Fruit fly (Drosophila melanogaster) whole organism, adult: ENCODE measurements around the gene His2Av.
A peak's percentile ranks its signal among the peaks of the same experiment; 100 is the strongest.

ENCODE experiments used
- CG11617 ChIP-seq: fragments of 200-800 bp; sonication (Bioruptor generic); optimal IDR thresholded peaks from 2 replicates; lab custom pipeline; 2017; ENCODE audit warnings: mild to moderate bottlenecking, missing biosample characterization, missing genetic modification reagents, missing genetic modification characterization
- CG12768 ChIP-seq: fragments of 200-800 bp; sonication (Bioruptor generic); optimal IDR thresholded peaks from 2 replicates; lab custom pipeline; 2017; ENCODE audit warnings: missing biosample characterization, missing genetic modification characterization, mild to moderate bottlenecking, moderate library complexity, missing genetic modification reagents
- CG14711 ChIP-seq: fragments of 200-800 bp; sonication (Bioruptor generic); optimal IDR thresholded peaks from 2 replicates; lab custom pipeline; 2018; ENCODE audit warnings: missing biosample characterization, mild to moderate bottlenecking, missing genetic modification characterization, moderate library complexity
- CG1620 ChIP-seq: fragments of 200-800 bp; sonication (Bioruptor generic); optimal IDR thresholded peaks from 2 replicates; lab custom pipeline; 2016; ENCODE audit warnings: missing biosample characterization, missing genetic modification characterization
- CG33017 ChIP-seq: fragments of 200-800 bp; sonication (Bioruptor generic); optimal IDR thresholded peaks from 2 replicates; lab custom pipeline; 2018; ENCODE audit warnings: missing biosample characterization, mild to moderate bottlenecking, missing genetic modification characterization, moderate library complexity
- CG5204 ChIP-seq: fragments of 200-800 bp; sonication (Bioruptor generic); optimal IDR thresholded peaks from 2 replicates; lab custom pipeline; 2016; ENCODE audit warnings: missing biosample characterization, missing genetic modification characterization
- CG7045 ChIP-seq: fragments of 200-800 bp; sonication (Bioruptor generic); optimal IDR thresholded peaks from 2 replicates; lab custom pipeline; 2017; ENCODE audit warnings: missing biosample characterization, mild to moderate bottlenecking, missing genetic modification characterization
- CG7101 ChIP-seq: fragments of 200-800 bp; sonication (Bioruptor generic); optimal IDR thresholded peaks from 2 replicates; lab custom pipeline; 2018; ENCODE audit warnings: missing biosample characterization, mild to moderate bottlenecking, missing genetic modification characterization, moderate library complexity
- Clk ChIP-seq: fragments of 200-800 bp; sonication (Bioruptor generic); optimal IDR thresholded peaks from 2 replicates; lab custom pipeline; 2017; ENCODE audit warnings: missing biosample characterization, missing genetic modification characterization
- Crg-1 ChIP-seq: fragments of 200-800 bp; sonication (Bioruptor generic); optimal IDR thresholded peaks from 2 replicates; lab custom pipeline; 2016; ENCODE audit warnings: missing biosample characterization, missing genetic modification characterization
- Hr96 ChIP-seq: fragments of 200-800 bp; sonication (Bioruptor generic); optimal IDR thresholded peaks from 2 replicates; lab custom pipeline; 2016; ENCODE audit warnings: missing biosample characterization, missing genetic modification characterization
- Mnt ChIP-seq: fragments of 200-800 bp; sonication (Bioruptor generic); optimal IDR thresholded peaks from 2 replicates; lab custom pipeline; 2016; ENCODE audit warnings: missing biosample characterization, mild to moderate bottlenecking, missing genetic modification characterization
- bab1 ChIP-seq: fragments of 200-800 bp; sonication (Bioruptor generic); optimal IDR thresholded peaks from 3 replicates; lab custom pipeline; 2019; ENCODE audit warnings: missing biosample characterization, mild to moderate bottlenecking, missing genetic modification characterization, moderate library complexity
- cic ChIP-seq: fragments of 200-800 bp; sonication (Bioruptor generic); optimal IDR thresholded peaks from 2 replicates; lab custom pipeline; 2017; ENCODE audit warnings: missing biosample characterization, mild to moderate bottlenecking, missing genetic modification characterization, moderate library complexity
- cnc ChIP-seq, 2 experiments: fragments of >200 bp; optimal IDR thresholded peaks; 2 replicates each; lab custom pipeline; 2017
- kay ChIP-seq: fragments of 200-800 bp; sonication (Bioruptor generic); peaks from one replicate; lab custom pipeline; 2016; ENCODE audit warnings: missing biosample characterization, missing genetic modification characterization, borderline replicate concordance
- ovo ChIP-seq: fragments of 200-800 bp; sonication (Bioruptor generic); optimal IDR thresholded peaks from 2 replicates; lab custom pipeline; 2016; ENCODE audit warnings: missing biosample characterization, missing genetic modification characterization
- pad ChIP-seq: fragments of 200-800 bp; sonication (Bioruptor generic); optimal IDR thresholded peaks from 3 replicates; lab custom pipeline; 2017; ENCODE audit warnings: missing biosample characterization, missing genetic modification characterization, mild to moderate bottlenecking, moderate library complexity, missing genetic modification reagents
- tj ChIP-seq: fragments of 200-800 bp; sonication (Bioruptor generic); optimal IDR thresholded peaks from 3 replicates; lab custom pipeline; 2017; ENCODE audit warnings: missing biosample characterization, mild to moderate bottlenecking, missing genetic modification characterization, moderate library complexity
- toe ChIP-seq: fragments of 200-800 bp; sonication (Bioruptor generic); optimal IDR thresholded peaks from 2 replicates; lab custom pipeline; 2016; ENCODE audit warnings: missing biosample characterization, missing genetic modification characterization

The His2Av gene

DNA sequence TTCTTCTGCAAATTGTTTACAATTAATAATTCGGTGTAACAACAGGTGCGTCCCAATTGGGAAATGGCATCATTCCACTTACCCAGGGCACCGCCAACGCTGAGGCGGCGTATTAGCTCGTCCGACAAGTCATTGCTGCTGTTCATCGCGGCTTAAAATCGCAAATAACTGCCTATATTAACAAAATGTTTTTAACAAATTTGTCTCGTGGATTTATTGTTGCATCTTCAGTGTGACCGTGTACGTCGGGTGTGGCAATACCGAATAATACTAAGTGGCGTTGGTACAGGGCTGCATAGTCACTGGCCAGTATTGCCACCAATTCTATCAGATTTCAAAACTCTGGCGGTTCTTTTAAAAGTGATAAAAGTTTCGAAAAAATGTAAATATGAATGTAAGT, 45.9 kb downstream of the His2Av start, which contains the start of gene Ets97D:
TSS of gene Ets97D (minus strand) at position 272 of the 400 bp plus-strand sequence.
- no peak for TF ChIP-seq tj (GFP tag; lab: Kevin White, UChicago)
- no peak for TF ChIP-seq Clk (GFP tag; lab: Kevin White, UChicago)
- peak; percentile 83 for TF ChIP-seq Mnt (GFP tag; lab: Kevin White, UChicago)
- TF ChIP-seq CG14711 (tag; lab: Kevin White, UChicago): peak; percentile 93
- TF ChIP-seq bab1 (GFP tag; lab: Kevin White, UChicago): peak; percentile 60
- no peak for TF ChIP-seq CG33017 (tag; lab: Kevin White, UChicago)

DNA sequence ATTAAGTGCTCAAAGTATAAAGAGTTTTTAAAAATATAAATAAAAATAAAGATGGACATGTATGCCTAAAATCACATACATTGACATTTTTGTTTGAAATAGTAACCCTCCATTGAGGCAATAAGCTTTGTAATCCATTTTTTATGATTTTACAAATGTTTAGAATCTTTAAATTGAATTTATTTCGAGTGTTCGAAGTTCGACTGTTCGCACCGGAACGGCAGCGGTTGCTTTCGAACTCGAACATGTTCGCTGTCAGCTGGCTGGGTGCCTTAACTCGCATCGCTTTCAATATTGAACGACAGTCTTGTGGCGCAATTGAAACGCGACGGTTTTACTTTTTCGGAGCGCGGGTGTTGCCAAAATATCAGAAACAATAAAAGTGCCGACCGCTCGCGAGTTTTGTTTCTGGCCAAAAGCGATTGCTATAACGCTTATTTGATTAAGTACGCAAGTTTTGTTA, 48.8 kb downstream of the His2Av start, which contains the start of gene CG46339:
TSS of gene CG46339 (plus strand) at position 299 of the 463 bp plus-strand sequence.
- peak; percentile 50 for TF ChIP-seq ovo
- TF ChIP-seq CG1620 (GFP tag; lab: Kevin White, UChicago): peak; percentile 18
- peak; percentile 54 for TF ChIP-seq CG7101
- TF ChIP-seq kay (GFP tag; lab: Kevin White, UChicago): peak; percentile 38
- no peak for TF ChIP-seq CG14711 (tag; lab: Kevin White, UChicago)
- no peak for TF ChIP-seq toe (GFP tag; lab: Kevin White, UChicago)
- TF ChIP-seq CG12768: peak; percentile 49
- TF ChIP-seq Hr96 (GFP tag; lab: Kevin White, UChicago): peak; percentile 6
- TF ChIP-seq CG11617 (GFP tag; lab: Kevin White, UChicago): peak; percentile 78
- TF ChIP-seq Mnt (GFP tag; lab: Kevin White, UChicago): peak; percentile 59
- peak; percentile 40 for TF ChIP-seq pad
- peak; percentile 50 for TF ChIP-seq CG33017 (tag; lab: Kevin White, UChicago)
- TF ChIP-seq cic (GFP tag; lab: Kevin White, UChicago): peak; percentile 57
- TF ChIP-seq CG5204 (GFP tag; lab: Kevin White, UChicago): peak; percentile 37
- TF ChIP-seq cnc (optimal IDR thresholded peaks at IDR 0.05; lab: Kevin White, UChicago): peak in 1 of 2 experiments; percentile 69
- TF ChIP-seq Crg-1: peak; percentile 75
- peak; percentile 38 for TF ChIP-seq bab1 (GFP tag; lab: Kevin White, UChicago)
- peak; percentile 11 for TF ChIP-seq Clk (GFP tag; lab: Kevin White, UChicago)
- peak; percentile 75 for TF ChIP-seq tj (GFP tag; lab: Kevin White, UChicago)
- TF ChIP-seq CG7045 (GFP tag; lab: Kevin White, UChicago): peak; percentile 52
